Worm (Caenorhabditis elegans) whole organism, young adult: ENCODE results near the gene nhr-102.

ENCODE experiments used
- Y53F4B.3 ChIP-seq: fragments of 200-800 bp; sonication (Bioruptor generic); IDR thresholded peaks from 2 replicates; pipeline ENCODE4 v1.3.6; 2022; ENCODE audit warnings: missing genetic modification reagents, missing genetic modification characterization, missing compliant biosample characterization
- akir-1 ChIP-seq: fragments of 200-800 bp; sonication (Bioruptor generic); optimal IDR thresholded peaks from 2 replicates; lab custom pipeline; 2018; ENCODE audit warnings: mild to moderate bottlenecking, missing genetic modification characterization, moderate library complexity, missing compliant biosample characterization
- dpl-1 ChIP-seq: fragments of 150-350 bp; optimal IDR thresholded peaks from 2 replicates; lab custom pipeline; 2014; ENCODE audit warnings: missing biosample characterization, missing genetic modification reagents, missing genetic modification characterization
- efl-1 ChIP-seq: fragments of 150-350 bp; optimal IDR thresholded peaks from 2 replicates; lab custom pipeline; 2014; ENCODE audit warnings: missing biosample characterization, missing genetic modification reagents, missing genetic modification characterization
- egl-18 ChIP-seq: fragments of 200-800 bp; sonication (Bioruptor generic); IDR thresholded peaks from 2 replicates; pipeline ENCODE4 v1.3.6; 2022; ENCODE audit warnings: missing genetic modification reagents, missing genetic modification characterization, missing compliant biosample characterization
- mel-28 ChIP-seq: sonication (generic microtip); optimal IDR thresholded peaks from 2 replicates; lab custom pipeline; 2016; ENCODE audit warnings: borderline replicate concordance, mild to moderate bottlenecking, missing genetic modification characterization, missing compliant biosample characterization
- nhr-27 ChIP-seq: fragments of 200-800 bp; sonication (Bioruptor generic); optimal IDR thresholded peaks from 2 replicates; lab custom pipeline; 2018; ENCODE audit warnings: mild to moderate bottlenecking, missing genetic modification characterization, moderate library complexity, missing compliant biosample characterization
- sptf-2 ChIP-seq: fragments of 200-800 bp; sonication (Bioruptor generic); optimal IDR thresholded peaks from 2 replicates; lab custom pipeline; 2018; ENCODE audit warnings: mild to moderate bottlenecking, missing genetic modification characterization, missing compliant biosample characterization

- no peak for TF ChIP-seq sptf-2 (GFP tag; lab: Kevin White, UChicago)
- TF ChIP-seq efl-1 (GFP tag; lab: Kevin White, UChicago), result no peak
- no peak for TF ChIP-seq dpl-1 (GFP tag; lab: Kevin White, UChicago)
- TF ChIP-seq akir-1 (GFP tag; lab: Kevin White, UChicago), result no peak
- TF ChIP-seq nhr-27, result no peak
- no peak for TF ChIP-seq egl-18
- no peak for TF ChIP-seq Y53F4B.3 (GFP tag; lab: Robert Waterston, UW)
- no peak for TF ChIP-seq mel-28 (tag; lab: Kevin White, UChicago)
Observed at ce11 chrV:15890115-15890514, 13.9 kb upstream of the nhr-102 start.
